Fruit fly (Drosophila melanogaster) whole organism, embryonic: Measurements from ENCODE around the gene Nse4.

Experiments
- Atf6 ChIP-seq: fragments of 200-800 bp; sonication (Bioruptor generic); IDR thresholded peaks from 2 replicates; pipeline ENCODE4 v1.3.6; 2022; ENCODE audit warnings: missing biosample characterization, missing genetic modification characterization
- CG10209 ChIP-seq: fragments of 200-800 bp; sonication (Bioruptor generic); optimal IDR thresholded peaks from 3 replicates; lab custom pipeline; 2017; ENCODE audit warnings: missing biosample characterization, mild to moderate bottlenecking, missing genetic modification characterization, missing genetic modification reagents
- CG10267 ChIP-seq: fragments of 200-800 bp; sonication (Bioruptor generic); optimal IDR thresholded peaks from 2 replicates; lab custom pipeline; 2018; ENCODE audit warnings: missing biosample characterization, mild to moderate bottlenecking, missing genetic modification characterization, moderate library complexity
- CG13775 ChIP-seq: fragments of 200-800 bp; sonication (Bioruptor generic); optimal IDR thresholded peaks from 3 replicates; lab custom pipeline; 2017; ENCODE audit warnings: missing biosample characterization, mild to moderate bottlenecking, missing genetic modification characterization
- CG16779 ChIP-seq: fragments of 200-800 bp; sonication (Bioruptor generic); IDR thresholded peaks from 2 replicates; pipeline ENCODE4 v1.3.6; 2022; ENCODE audit warnings: missing biosample characterization, missing genetic modification characterization
- CG16815 ChIP-seq: fragments of 200-800 bp; sonication (Bioruptor generic); optimal IDR thresholded peaks from 3 replicates; lab custom pipeline; 2017; ENCODE audit warnings: missing biosample characterization, mild to moderate bottlenecking, missing genetic modification characterization
- CG16863 ChIP-seq: fragments of 200-800 bp; sonication (Bioruptor generic); optimal IDR thresholded peaks from 3 replicates; lab custom pipeline; 2016; ENCODE audit warnings: missing biosample characterization, missing genetic modification characterization
- CG17328 ChIP-seq: fragments of 200-800 bp; sonication (Bioruptor generic); IDR thresholded peaks from 2 replicates; pipeline ENCODE4 v1.3.6; 2022; ENCODE audit warnings: missing biosample characterization, missing genetic modification characterization
- CG32772 ChIP-seq: fragments of 200-800 bp; sonication (Bioruptor generic); IDR thresholded peaks from 2 replicates; pipeline ENCODE4 v1.3.6; 2022; ENCODE audit warnings: missing biosample characterization, missing genetic modification characterization
- CG4854 ChIP-seq: fragments of 200-800 bp; sonication (Bioruptor generic); optimal IDR thresholded peaks from 2 replicates; lab custom pipeline; 2016; ENCODE audit warnings: missing biosample characterization, missing genetic modification characterization, inconsistent platforms
- CG5245 ChIP-seq: fragments of 200-800 bp; sonication (Bioruptor generic); optimal IDR thresholded peaks from 3 replicates; lab custom pipeline; 2016; ENCODE audit warnings: missing biosample characterization, missing genetic modification characterization
- CG5953 ChIP-seq: fragments of 200-800 bp; sonication (Bioruptor generic); IDR thresholded peaks from 2 replicates; pipeline ENCODE4 v1.3.6; 2022; ENCODE audit warnings: missing biosample characterization, missing genetic modification characterization
- CG6765 ChIP-seq: fragments of 200-800 bp; sonication (Bioruptor generic); optimal IDR thresholded peaks from 3 replicates; lab custom pipeline; 2017; ENCODE audit warnings: missing biosample characterization, mild to moderate bottlenecking, missing genetic modification characterization
- CG6791 ChIP-seq: fragments of 200-800 bp; sonication (Bioruptor generic); IDR thresholded peaks from 3 replicates; pipeline ENCODE4 v1.3.6; 2022; ENCODE audit warnings: missing biosample characterization, missing genetic modification characterization; ENCODE audit not compliant: partially characterized antibody
- CG9727 ChIP-seq: fragments of 200-800 bp; sonication (Bioruptor generic); optimal IDR thresholded peaks from 3 replicates; lab custom pipeline; 2017; ENCODE audit warnings: missing biosample characterization, mild to moderate bottlenecking, missing genetic modification characterization
- Drgx ChIP-seq: fragments of 200-800 bp; sonication (Bioruptor generic); IDR thresholded peaks from 2 replicates; pipeline ENCODE4 v1.3.6; 2022; ENCODE audit warnings: missing biosample characterization, missing genetic modification characterization
- Ets97D ChIP-seq: fragments of 200-800 bp; sonication (Bioruptor generic); optimal IDR thresholded peaks from 3 replicates; lab custom pipeline; 2016; ENCODE audit warnings: missing biosample characterization, missing genetic modification characterization
- HLH3B ChIP-seq: fragments of 200-800 bp; sonication (Bioruptor generic); IDR thresholded peaks from 2 replicates; pipeline ENCODE4 v1.3.6; 2022; ENCODE audit warnings: missing biosample characterization, missing genetic modification characterization
- HmgZ ChIP-seq: fragments of 200-800 bp; sonication (Bioruptor generic); optimal IDR thresholded peaks from 2 replicates; lab custom pipeline; 2018; ENCODE audit warnings: missing biosample characterization, mild to moderate bottlenecking, missing genetic modification characterization
- Hr51 ChIP-seq, 2 experiments: fragments of 200-800 bp; sonication (Bioruptor generic); optimal IDR thresholded peaks; 2 replicates in 1 of 2; 3 replicates in 1 of 2; lab custom pipeline; 2016 to 2018; ENCODE audit warnings: missing biosample characterization in 2 of 2, missing genetic modification characterization in 2 of 2, mild to moderate bottlenecking in 1 of 2, moderate library complexity in 1 of 2
- Kr ChIP-seq: fragments of 200-800 bp; sonication (Bioruptor generic); optimal IDR thresholded peaks from 2 replicates; lab custom pipeline; 2017; ENCODE audit warnings: missing biosample characterization, mild to moderate bottlenecking, missing genetic modification characterization
- Lim3 ChIP-seq: fragments of 200-800 bp; sonication (Bioruptor generic); IDR thresholded peaks from 2 replicates; pipeline ENCODE4 v1.3.6; 2022; ENCODE audit warnings: missing biosample characterization, missing genetic modification characterization
- Lpt ChIP-seq: fragments of >200 bp; optimal IDR thresholded peaks from 2 replicates; lab custom pipeline; 2018; ENCODE audit warnings: missing biosample characterization, missing genetic modification characterization
- Oli ChIP-seq: fragments of 200-800 bp; sonication (Bioruptor generic); optimal IDR thresholded peaks from 2 replicates; lab custom pipeline; 2018; ENCODE audit warnings: missing biosample characterization, mild to moderate bottlenecking, missing genetic modification characterization, moderate library complexity
- Sry-β ChIP-seq: fragments of 200-800 bp; sonication (Bioruptor generic); optimal IDR thresholded peaks from 2 replicates; lab custom pipeline; 2018; ENCODE audit warnings: missing biosample characterization, mild to moderate bottlenecking, missing genetic modification characterization, moderate library complexity
- Xrp1 ChIP-seq: fragments of 200-800 bp; sonication (Bioruptor generic); IDR thresholded peaks from 2 replicates; pipeline ENCODE4 v1.3.6; 2022; ENCODE audit warnings: missing biosample characterization, missing genetic modification characterization
- ci ChIP-seq: fragments of 200-800 bp; sonication (Bioruptor generic); IDR thresholded peaks from 3 replicates; pipeline ENCODE4 v1.3.6; 2022; ENCODE audit warnings: missing biosample characterization, missing genetic modification characterization
- crol ChIP-seq: fragments of 200-800 bp; sonication (Bioruptor generic); IDR thresholded peaks from 2 replicates; pipeline ENCODE4 v1.3.6; 2022; ENCODE audit warnings: missing biosample characterization, missing genetic modification characterization
- dan ChIP-seq: fragments of 200-800 bp; sonication (Bioruptor generic); IDR thresholded peaks from 2 replicates; pipeline ENCODE4 v1.3.6; 2022; ENCODE audit warnings: missing biosample characterization, missing genetic modification characterization
- dati ChIP-seq: fragments of 200-800 bp; sonication (Bioruptor generic); IDR thresholded peaks from 2 replicates; pipeline ENCODE4 v1.3.6; 2022; ENCODE audit warnings: missing biosample characterization, missing genetic modification characterization
- dmrt99B ChIP-seq: fragments of 200-800 bp; sonication (Bioruptor generic); optimal IDR thresholded peaks from 2 replicates; lab custom pipeline; 2018; ENCODE audit warnings: missing biosample characterization, mild to moderate bottlenecking, missing genetic modification characterization, moderate library complexity
- ems ChIP-seq: fragments of 200-800 bp; sonication (Bioruptor generic); optimal IDR thresholded peaks from 3 replicates; lab custom pipeline; 2016; ENCODE audit warnings: missing biosample characterization, missing genetic modification characterization
- en ChIP-seq: fragments of 200-800 bp; sonication (Bioruptor generic); optimal IDR thresholded peaks from 2 replicates; lab custom pipeline; 2016; ENCODE audit warnings: missing biosample characterization, missing genetic modification characterization
- gce ChIP-seq: fragments of 200-800 bp; sonication (Bioruptor generic); IDR thresholded peaks from 3 replicates; pipeline ENCODE4 v1.3.6; 2022; ENCODE audit warnings: missing biosample characterization, missing genetic modification characterization
- gfzf ChIP-seq: fragments of 200-800 bp; sonication (Bioruptor generic); optimal IDR thresholded peaks from 2 replicates; lab custom pipeline; 2016; ENCODE audit warnings: missing biosample characterization, mild to moderate bottlenecking, missing genetic modification characterization, moderate library complexity
- grau ChIP-seq: fragments of 200-800 bp; optimal IDR thresholded peaks from 3 replicates; lab custom pipeline; 2019; ENCODE audit warnings: missing biosample characterization, mild to moderate bottlenecking, missing genetic modification characterization, moderate library complexity
- her ChIP-seq: fragments of 200-800 bp; sonication (Bioruptor generic); optimal IDR thresholded peaks from 2 replicates; lab custom pipeline; 2016; ENCODE audit warnings: missing biosample characterization, missing genetic modification characterization
- nau ChIP-seq: fragments of 200-800 bp; sonication (Bioruptor generic); optimal IDR thresholded peaks from 3 replicates; lab custom pipeline; 2017; ENCODE audit warnings: missing biosample characterization, mild to moderate bottlenecking, missing genetic modification characterization, missing genetic modification reagents
- onecut ChIP-seq: fragments of 200-800 bp; sonication (Bioruptor generic); IDR thresholded peaks from 2 replicates; pipeline ENCODE4 v1.3.6; 2022; ENCODE audit warnings: missing biosample characterization, missing genetic modification characterization
- otp ChIP-seq: fragments of 200-800 bp; sonication (Bioruptor generic); IDR thresholded peaks from 3 replicates; pipeline ENCODE4, ENCODE4 v1.3.6; 2022; ENCODE audit warnings: missing biosample characterization, missing genetic modification characterization
- pan ChIP-seq, 4 experiments: fragments of >200 bp in 3 of 4; fragments of 200-800 bp in 1 of 4; sonication (Bioruptor generic) in 1 of 4; optimal IDR thresholded peaks in 3 of 4; IDR thresholded peaks in 1 of 4; 2 replicates each; pipeline versions ENCODE4 v1.3.6 to Lab custom; 2017 to 2022; ENCODE audit warnings: missing biosample characterization in 2 of 4, missing genetic modification characterization in 2 of 4, mixed read lengths in 1 of 4
- peb ChIP-seq: fragments of 200-800 bp; sonication (Bioruptor generic); IDR thresholded peaks from 2 replicates; pipeline ENCODE4 v1.3.6; 2022; ENCODE audit warnings: missing biosample characterization, missing genetic modification characterization
- psq ChIP-seq: fragments of 200-800 bp; sonication (Bioruptor generic); optimal IDR thresholded peaks from 2 replicates; lab custom pipeline; 2017; ENCODE audit warnings: missing biosample characterization, missing genetic modification characterization
- ro ChIP-seq: fragments of 200-800 bp; sonication (Bioruptor generic); IDR thresholded peaks from 2 replicates; pipeline ENCODE4 v1.3.6; 2022; ENCODE audit warnings: missing biosample characterization, missing genetic modification characterization
- sc ChIP-seq, 3 experiments: fragments of >200 bp in 2 of 3; fragments of 200-800 bp in 1 of 3; sonication (Bioruptor generic) in 1 of 3; optimal IDR thresholded peaks; 2 replicates in 2 of 3; 3 replicates in 1 of 3; lab custom pipeline; 2017; ENCODE audit warnings: mild to moderate bottlenecking in 1 of 3, missing biosample characterization in 1 of 3, missing genetic modification characterization in 1 of 3, missing genetic modification reagents in 1 of 3
- schlank ChIP-seq: fragments of 200-800 bp; sonication (Bioruptor generic); optimal IDR thresholded peaks from 2 replicates; lab custom pipeline; 2018; ENCODE audit warnings: missing biosample characterization, mild to moderate bottlenecking, missing genetic modification characterization
- sqz ChIP-seq: fragments of 200-800 bp; sonication (Bioruptor generic); optimal IDR thresholded peaks from 3 replicates; lab custom pipeline; 2018; ENCODE audit warnings: missing biosample characterization, mild to moderate bottlenecking, missing genetic modification characterization
- sr ChIP-seq: fragments of 200-800 bp; sonication (Bioruptor generic); IDR thresholded peaks from 3 replicates; pipeline ENCODE4 v1.3.6; 2022; ENCODE audit warnings: missing biosample characterization, missing genetic modification characterization
- stc ChIP-seq: fragments of 200-800 bp; sonication (Bioruptor generic); IDR thresholded peaks from 2 replicates; pipeline ENCODE4 v1.3.6; 2022; ENCODE audit warnings: missing biosample characterization, missing genetic modification characterization
- unpg ChIP-seq: fragments of 200-800 bp; sonication (Bioruptor generic); optimal IDR thresholded peaks from 3 replicates; lab custom pipeline; 2018; ENCODE audit warnings: missing biosample characterization, mild to moderate bottlenecking, missing genetic modification characterization, moderate library complexity

Nse4 gene

DNA sequence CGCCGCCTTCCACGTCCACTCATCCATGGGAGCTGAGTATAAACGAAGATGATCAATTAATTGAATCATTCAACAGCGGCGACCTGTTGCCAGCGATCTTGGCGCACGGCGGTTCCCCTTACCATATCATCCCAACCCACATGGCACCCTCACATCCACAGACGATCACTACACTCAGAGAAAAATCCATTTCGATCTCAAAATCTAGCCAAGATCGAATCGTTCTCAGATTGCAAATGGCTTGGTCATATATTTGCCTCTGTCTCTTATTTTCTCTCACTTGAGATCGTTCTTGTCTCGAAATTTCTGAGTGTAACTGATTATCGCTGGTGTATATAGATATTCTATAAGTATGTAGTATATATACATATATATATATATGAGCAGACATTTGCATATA is 29.1 kb downstream of the Nse4 start (continued):
- TF ChIP-seq sc (optimal IDR thresholded peaks at IDR 0.05; lab: Kevin White, UChicago), result no peak
- peak; percentile 33 for TF ChIP-seq sc (GFP tag; optimal IDR thresholded peaks at IDR 0.05; lab: Kevin White, UChicago)
- TF ChIP-seq CG6765 (GFP tag; lab: Kevin White, UChicago), result peak; percentile 32
- peak; percentile 45; the same call in 1 of the 3 replicates for TF ChIP-seq gce (GFP tag; lab: Robert Waterston, UW)
- TF ChIP-seq Atf6 (GFP tag; lab: Robert Waterston, UW), result peak; percentile 63
- peak; percentile 38; the same call in 1 of the 2 replicates for TF ChIP-seq onecut (GFP tag; lab: Robert Waterston, UW)
- TF ChIP-seq sqz, result peak; percentile 1
- peak; percentile 75 for TF ChIP-seq HLH3B
- 0 out of 2 replicates have a peak, but pooled peaks have one; percentile 24 for TF ChIP-seq stc
- TF ChIP-seq Oli, result peak; percentile 54
- peak; percentile 75; the same call in 2 of the 3 replicates for TF ChIP-seq ci (GFP tag; lab: Robert Waterston, UW)
- TF ChIP-seq Sry-β (GFP tag; lab: Kevin White, UChicago), result no peak
- no peak for TF ChIP-seq ro (GFP tag; lab: Robert Waterston, UW)
- peak; percentile 1 for TF ChIP-seq Ets97D (GFP tag; lab: Kevin White, UChicago)
- no peak for TF ChIP-seq gfzf
- TF ChIP-seq sr (GFP tag; lab: Robert Waterston, UW), result peak; percentile 83
- no peak for TF ChIP-seq crol (GFP tag; lab: Robert Waterston, UW)
- TF ChIP-seq peb (GFP tag; lab: Robert Waterston, UW), result peak; percentile 56
- TF ChIP-seq CG6791 (GFP tag; lab: Robert Waterston, UW), result no peak
- peak; percentile 56; the same call in 1 of the 2 replicates for TF ChIP-seq dati
- peak; percentile 15 for TF ChIP-seq HmgZ
- no peak for TF ChIP-seq nau (GFP tag; lab: Kevin White, UChicago)
- TF ChIP-seq psq (GFP tag; lab: Kevin White, UChicago), result no peak
- no peak for TF ChIP-seq Kr (GFP tag; lab: Kevin White, UChicago)
- peak; percentile 39 for TF ChIP-seq CG10209 (GFP tag; lab: Kevin White, UChicago)
- TF ChIP-seq Hr51 (GFP tag; optimal IDR thresholded peaks at IDR 0.05; lab: Kevin White, UChicago), result peak; percentile 3 to 56
- TF ChIP-seq CG4854 (GFP tag; lab: Kevin White, UChicago), result no peak
- TF ChIP-seq unpg, result peak; percentile 65
- TF ChIP-seq her (GFP tag; lab: Kevin White, UChicago), result peak; percentile 18
- TF ChIP-seq CG16863 (GFP tag; lab: Kevin White, UChicago), result peak; percentile 8
- no peak for TF ChIP-seq CG16815
- TF ChIP-seq CG5245 (GFP tag; lab: Kevin White, UChicago), result peak; percentile 44
- peak; percentile 64 for TF ChIP-seq Xrp1 (GFP tag; lab: Robert Waterston, UW)
- TF ChIP-seq en (GFP tag; lab: Kevin White, UChicago), result no peak
- TF ChIP-seq schlank (tag; lab: Kevin White, UChicago), result peak; percentile 26
- peak; percentile 26 for TF ChIP-seq CG9727 (GFP tag; lab: Kevin White, UChicago)
- no peak for TF ChIP-seq Lim3 (GFP tag; lab: Robert Waterston, UW)
- no peak for TF ChIP-seq pan (optimal IDR thresholded peaks at IDR 0.05; lab: Kevin White, UChicago)
- TF ChIP-seq pan (GFP tag; optimal IDR thresholded peaks at IDR 0.05 in 1 of 2, IDR thresholded peaks at IDR 0.05 in 1 of 2), result peak in 1 of 2 experiments; percentile 71
- TF ChIP-seq Drgx, result peak; percentile 80
- peak; percentile 61 for TF ChIP-seq grau
- TF ChIP-seq CG32772, result peak; percentile 51; the same call in 1 of the 2 replicates
- TF ChIP-seq dmrt99B (tag; lab: Kevin White, UChicago), result peak; percentile 70
- TF ChIP-seq ems (GFP tag; lab: Kevin White, UChicago), result peak; percentile 36
- no peak for TF ChIP-seq CG17328 (GFP tag; lab: Robert Waterston, UW)
- TF ChIP-seq CG16779 (GFP tag; lab: Robert Waterston, UW), result no peak
- peak; percentile 30 for TF ChIP-seq CG13775
- TF ChIP-seq otp (GFP tag; lab: Robert Waterston, UW), result peak; percentile 26; the same call in 1 of the 3 replicates
- no peak for TF ChIP-seq Lpt (GFP tag; lab: Kevin White, UChicago)
- TF ChIP-seq dan, result no peak
- TF ChIP-seq CG10267, result peak; percentile 41
- TF ChIP-seq CG5953 (GFP tag; lab: Robert Waterston, UW), result no peak
